Worm (Caenorhabditis elegans) whole organism, young adult: ENCODE measurements around the gene F45E12.5.

ENCODE experiments used
- B0261.1 ChIP-seq: sonication (generic microtip); optimal IDR thresholded peaks from 2 replicates; lab custom pipeline; 2016; ENCODE audit warnings: mild to moderate bottlenecking, missing genetic modification characterization, moderate library complexity, missing compliant biosample characterization
- C17E4.6 ChIP-seq: fragments of 200-800 bp; sonication (Bioruptor generic); IDR thresholded peaks from 2 replicates; pipeline ENCODE4 v1.3.6; 2022; ENCODE audit warnings: missing genetic modification reagents, missing genetic modification characterization, missing compliant biosample characterization
- D2030.7 ChIP-seq: fragments of 200-800 bp; sonication (Bioruptor generic); IDR thresholded peaks from 2 replicates; pipeline ENCODE4 v1.3.6; 2022; ENCODE audit warnings: missing genetic modification reagents, missing genetic modification characterization, missing compliant biosample characterization
- F33H1.4 ChIP-seq: fragments of 200-800 bp; sonication (Bioruptor generic); IDR thresholded peaks from 2 replicates; pipeline ENCODE4 v1.3.6; 2022; ENCODE audit warnings: missing genetic modification reagents, missing genetic modification characterization, missing compliant biosample characterization
- F37B4.10 ChIP-seq: fragments of 200-800 bp; sonication (Bioruptor generic); IDR thresholded peaks from 2 replicates; pipeline ENCODE4 v1.3.6; 2022; ENCODE audit warnings: missing genetic modification characterization, missing compliant biosample characterization
- K12H6.12 ChIP-seq: fragments of 200-800 bp; sonication (Bioruptor generic); optimal IDR thresholded peaks from 2 replicates; lab custom pipeline; 2018; ENCODE audit warnings: mild to moderate bottlenecking, missing genetic modification characterization, missing compliant biosample characterization
- T07F8.4 ChIP-seq: sonication (generic microtip); optimal IDR thresholded peaks from 2 replicates; lab custom pipeline; 2016; ENCODE audit warnings: mild to moderate bottlenecking, missing genetic modification characterization, moderate library complexity, missing compliant biosample characterization
- T26A5.8 ChIP-seq: sonication (generic microtip); optimal IDR thresholded peaks from 2 replicates; lab custom pipeline; 2016; ENCODE audit warnings: missing genetic modification characterization, missing compliant biosample characterization
- Y53G8AR.9 ChIP-seq: fragments of 200-800 bp; sonication (Bioruptor generic); conservative IDR thresholded peaks from 2 replicates; pipeline ENCODE4 v1.3.6; 2022; ENCODE audit warnings: missing genetic modification reagents, missing genetic modification characterization, missing compliant biosample characterization
- Y67H2A.10 ChIP-seq: fragments of 200-800 bp; sonication (Bioruptor generic); conservative IDR thresholded peaks from 2 replicates; pipeline ENCODE4 v1.3.6; 2022; ENCODE audit warnings: missing genetic modification reagents, missing genetic modification characterization, missing compliant biosample characterization
- Y79H2A.3 ChIP-seq: fragments of 200-800 bp; sonication (Bioruptor generic); conservative IDR thresholded peaks from 2 replicates; pipeline ENCODE4 v1.3.6; 2022; ENCODE audit warnings: missing genetic modification reagents, missing genetic modification characterization, missing compliant biosample characterization
- ama-1 ChIP-seq, 3 experiments: fragments of 150-350 bp in 1 of 3; sonication (generic microtip) in 2 of 3; optimal IDR thresholded peaks; 2 replicates each; lab custom pipeline; 2014 to 2018; ENCODE audit warnings: missing biosample characterization in 2 of 3, missing genetic modification characterization in 2 of 3, missing genetic modification reagents in 2 of 3
- aptf-2 ChIP-seq: fragments of 200-800 bp; sonication (Bioruptor generic); conservative IDR thresholded peaks from 2 replicates; pipeline ENCODE4 v1.3.6; 2022; ENCODE audit warnings: missing genetic modification reagents, missing genetic modification characterization, missing compliant biosample characterization
- atf-7 ChIP-seq: sonication (generic microtip); optimal IDR thresholded peaks from 2 replicates; lab custom pipeline; 2017; ENCODE audit warnings: mild to moderate bottlenecking, missing genetic modification characterization, missing compliant biosample characterization
- attf-3 ChIP-seq: fragments of 200-800 bp; sonication (Bioruptor generic); conservative IDR thresholded peaks from 2 replicates; pipeline ENCODE4 v1.3.6; 2022; ENCODE audit warnings: missing genetic modification reagents, missing genetic modification characterization, missing compliant biosample characterization
- attf-6 ChIP-seq: fragments of 200-800 bp; sonication (Bioruptor generic); IDR thresholded peaks from 2 replicates; pipeline ENCODE4 v1.3.6; 2022; ENCODE audit warnings: missing genetic modification reagents, missing genetic modification characterization, missing compliant biosample characterization
- ccch-3 ChIP-seq: fragments of 200-800 bp; sonication (Bioruptor generic); optimal IDR thresholded peaks from 2 replicates; lab custom pipeline; 2018; ENCODE audit warnings: mild to moderate bottlenecking, missing genetic modification characterization, missing compliant biosample characterization
- cebp-1 ChIP-seq, 2 experiments: fragments of 200-800 bp in 1 of 2; sonication (Bioruptor generic) in 1 of 2; sonication (generic microtip) in 1 of 2; IDR thresholded peaks in 1 of 2; optimal IDR thresholded peaks in 1 of 2; 2 replicates each; pipeline versions ENCODE4 v1.3.6 to Lab custom; 2017 to 2022; ENCODE audit warnings: missing compliant biosample characterization in 2 of 2, missing genetic modification characterization in 2 of 2, mild to moderate bottlenecking in 1 of 2, missing genetic modification reagents in 1 of 2, moderate library complexity in 1 of 2
- ceh-100 ChIP-seq: fragments of 200-800 bp; sonication (Bioruptor generic); IDR thresholded peaks from 2 replicates; pipeline ENCODE4 v1.3.6; 2022; ENCODE audit warnings: missing genetic modification reagents, missing genetic modification characterization, missing compliant biosample characterization
- ceh-91 ChIP-seq: fragments of 200-800 bp; sonication (Bioruptor generic); IDR thresholded peaks from 2 replicates; pipeline ENCODE4 v1.3.6; 2022; ENCODE audit warnings: missing genetic modification reagents, missing genetic modification characterization, missing compliant biosample characterization
- chd-7 ChIP-seq: sonication (generic microtip); optimal IDR thresholded peaks from 2 replicates; lab custom pipeline; 2016; ENCODE audit warnings: mild to moderate bottlenecking, missing genetic modification characterization, moderate library complexity, missing compliant biosample characterization
- efl-1 ChIP-seq: fragments of 150-350 bp; optimal IDR thresholded peaks from 2 replicates; lab custom pipeline; 2014; ENCODE audit warnings: missing biosample characterization, missing genetic modification reagents, missing genetic modification characterization
- ekl-4 ChIP-seq: fragments of 200-800 bp; sonication (Bioruptor generic); IDR thresholded peaks from 2 replicates; pipeline ENCODE4 v1.3.6; 2022; ENCODE audit warnings: missing genetic modification reagents, missing genetic modification characterization, missing compliant biosample characterization
- ets-4 ChIP-seq: fragments of 200-800 bp; sonication (Bioruptor generic); optimal IDR thresholded peaks from 2 replicates; lab custom pipeline; 2018; ENCODE audit warnings: mild to moderate bottlenecking, missing genetic modification characterization, missing compliant biosample characterization
- lin-35 ChIP-seq, 3 experiments: fragments of 150-350 bp in 2 of 3; sonication (generic microtip) in 1 of 3; optimal IDR thresholded peaks; 2 replicates each; lab custom pipeline; 2014 to 2018; ENCODE audit warnings: missing biosample characterization in 3 of 3, missing genetic modification characterization in 3 of 3, missing genetic modification reagents in 3 of 3
- lin-54 ChIP-seq: fragments of 200-800 bp; sonication (Bioruptor generic); optimal IDR thresholded peaks from 2 replicates; lab custom pipeline; 2018; ENCODE audit warnings: mild to moderate bottlenecking, missing genetic modification characterization, missing compliant biosample characterization
- lsl-1 ChIP-seq: fragments of 200-800 bp; sonication (Bioruptor generic); optimal IDR thresholded peaks from 2 replicates; lab custom pipeline; 2018; ENCODE audit warnings: mild to moderate bottlenecking, missing genetic modification characterization, moderate library complexity, missing compliant biosample characterization
- madf-10 ChIP-seq: sonication (generic microtip); optimal IDR thresholded peaks from 2 replicates; lab custom pipeline; 2016; ENCODE audit warnings: mild to moderate bottlenecking, missing genetic modification characterization, missing compliant biosample characterization
- madf-3 ChIP-seq: fragments of 200-800 bp; sonication (Bioruptor generic); IDR thresholded peaks from 2 replicates; pipeline ENCODE4 v1.3.6; 2022; ENCODE audit warnings: missing genetic modification reagents, missing genetic modification characterization, missing compliant biosample characterization
- madf-6 ChIP-seq: fragments of 200-800 bp; sonication (Bioruptor generic); IDR thresholded peaks from 2 replicates; pipeline ENCODE4 v1.3.6; 2022; ENCODE audit warnings: missing genetic modification reagents, missing genetic modification characterization, missing compliant biosample characterization
- mcd-1 ChIP-seq: fragments of 200-800 bp; sonication (Bioruptor generic); IDR thresholded peaks from 2 replicates; pipeline ENCODE4 v1.3.6; 2022; ENCODE audit warnings: missing genetic modification reagents, missing genetic modification characterization, missing compliant biosample characterization
- mel-28 ChIP-seq: sonication (generic microtip); optimal IDR thresholded peaks from 2 replicates; lab custom pipeline; 2016; ENCODE audit warnings: borderline replicate concordance, mild to moderate bottlenecking, missing genetic modification characterization, missing compliant biosample characterization
- nhr-27 ChIP-seq: fragments of 200-800 bp; sonication (Bioruptor generic); optimal IDR thresholded peaks from 2 replicates; lab custom pipeline; 2018; ENCODE audit warnings: mild to moderate bottlenecking, missing genetic modification characterization, moderate library complexity, missing compliant biosample characterization
- nhr-80 ChIP-seq: sonication (generic microtip); optimal IDR thresholded peaks from 2 replicates; lab custom pipeline; 2016; ENCODE audit warnings: missing genetic modification characterization, missing compliant biosample characterization
- snpc-1.1 ChIP-seq: sonication (generic microtip); optimal IDR thresholded peaks from 2 replicates; lab custom pipeline; 2017; ENCODE audit warnings: missing genetic modification characterization, mild to moderate bottlenecking, missing compliant biosample characterization, antibody characterized with exemption, moderate library complexity, missing genotype, missing genetic modification reagents; ENCODE audit not compliant: insufficient read depth
- snpc-3.4 ChIP-seq: sonication (generic microtip); optimal IDR thresholded peaks from 2 replicates; lab custom pipeline; 2017; ENCODE audit warnings: missing genetic modification characterization, mild to moderate bottlenecking, missing compliant biosample characterization, antibody characterized with exemption, moderate library complexity, missing genotype, missing genetic modification reagents
- tbp1 ChIP-seq: fragments of 200-800 bp; sonication (Bioruptor generic); optimal IDR thresholded peaks from 2 replicates; lab custom pipeline; 2018; ENCODE audit warnings: mild to moderate bottlenecking, missing genetic modification characterization, missing compliant biosample characterization
- tlf-1 ChIP-seq: fragments of 200-800 bp; sonication (Bioruptor generic); optimal IDR thresholded peaks from 2 replicates; lab custom pipeline; 2018; ENCODE audit warnings: mild to moderate bottlenecking, missing genetic modification characterization, missing compliant biosample characterization
- xnd-1 ChIP-seq: sonication (generic microtip); optimal IDR thresholded peaks from 2 replicates; lab custom pipeline; 2016; ENCODE audit warnings: missing genotype, missing genetic modification reagents, missing genetic modification characterization, missing compliant biosample characterization
- zfh-2 ChIP-seq: fragments of 200-800 bp; sonication (Bioruptor generic); conservative IDR thresholded peaks from 2 replicates; pipeline ENCODE4 v1.3.6; 2022; ENCODE audit warnings: missing genetic modification reagents, missing genetic modification characterization, missing compliant biosample characterization
- zim-3 ChIP-seq: sonication (generic microtip); optimal IDR thresholded peaks from 2 replicates; lab custom pipeline; 2017; ENCODE audit warnings: mild to moderate bottlenecking, missing genetic modification characterization, moderate library complexity, missing compliant biosample characterization
- ztf-18 ChIP-seq: sonication (generic microtip); optimal IDR thresholded peaks from 2 replicates; lab custom pipeline; 2016; ENCODE audit warnings: missing genotype, mild to moderate bottlenecking, missing genetic modification characterization, missing compliant biosample characterization
- ztf-25 ChIP-seq: fragments of 200-800 bp; sonication (Bioruptor generic); IDR thresholded peaks from 2 replicates; pipeline ENCODE4 v1.3.6; 2022; ENCODE audit warnings: missing genetic modification reagents, missing genetic modification characterization, missing compliant biosample characterization
- ztf-3 ChIP-seq: fragments of 200-800 bp; sonication (Bioruptor generic); optimal IDR thresholded peaks from 2 replicates; lab custom pipeline; 2018; ENCODE audit warnings: mild to moderate bottlenecking, missing genetic modification characterization, missing compliant biosample characterization

The F45E12.5 gene

ce11 chrII:7298197-7298682 is 11.7 kb downstream of the F45E12.5 start, which contains the start of gene puf-8:
puf-8 (minus strand) TSS chrII:7298247.
- TF ChIP-seq xnd-1 (peak; percentile 29), ztf-18 (tag; lab: Kevin White, UChicago) (peak; percentile 37), madf-3 (no peak), lsl-1 (GFP tag; lab: Kevin White, UChicago) (peak; percentile 77), F33H1.4 (peak; percentile 71), ets-4 (GFP tag; lab: Kevin White, UChicago) (no peak), madf-6 (GFP tag; lab: Robert Waterston, UW) (peak; percentile 37), efl-1 (GFP tag; lab: Kevin White, UChicago) (peak; percentile 21)

ce11 chrII:7295917-7296316 is 14.0 kb downstream of the F45E12.5 start, which contains the start of gene C30G12.6:
C30G12.6 (minus strand) TSS chrII:7296017.
- no peak for TF ChIP-seq madf-10
- no peak for TF ChIP-seq zfh-2 (GFP tag; lab: Robert Waterston, UW)
- no peak for TF ChIP-seq B0261.1 (tag; lab: Kevin White, UChicago)
- TF ChIP-seq ztf-3 (GFP tag; lab: Kevin White, UChicago), result no peak
- peak; percentile 33 for TF ChIP-seq snpc-3.4
- no peak for TF ChIP-seq mel-28 (tag; lab: Kevin White, UChicago)

ce11 chrII:7289923-7290476 is 19.9 kb downstream of the F45E12.5 start, which contains the start of gene C30G12.2:
C30G12.2 (plus strand) TSS chrII:7290426.
- TF ChIP-seq T26A5.8 (tag; lab: Kevin White, UChicago) (no peak), ekl-4 (GFP tag; lab: Robert Waterston, UW) (no peak), ccch-3 (GFP tag; lab: Kevin White, UChicago) (no peak), ceh-100 (GFP tag; lab: Robert Waterston, UW) (no peak), attf-3 (GFP tag; lab: Robert Waterston, UW) (no peak), aptf-2 (no peak), attf-6 (GFP tag; lab: Robert Waterston, UW) (no peak), nhr-27 (tag; lab: Kevin White, UChicago) (no peak), ztf-18 (tag; lab: Kevin White, UChicago) (no peak), Y67H2A.10 (GFP tag; lab: Robert Waterston, UW) (no peak), ama-1 (optimal IDR thresholded peaks at IDR 0.05; lab: Kevin White, UChicago) (no peak), ama-1 (GFP tag; optimal IDR thresholded peaks at IDR 0.05; lab: Kevin White, UChicago) (no peak), C17E4.6 (GFP tag; lab: Robert Waterston, UW) (no peak), K12H6.12 (no peak), T07F8.4 (tag; lab: Kevin White, UChicago) (no peak), Y79H2A.3 (GFP tag; lab: Robert Waterston, UW) (no peak), nhr-80 (tag; lab: Kevin White, UChicago) (peak; percentile 93), D2030.7 (GFP tag; lab: Robert Waterston, UW) (no peak), chd-7 (tag; lab: Kevin White, UChicago) (no peak), F37B4.10 (GFP tag; lab: Robert Waterston, UW) (no peak), cebp-1 (GFP tag; IDR thresholded peaks at IDR 0.05; lab: Robert Waterston, UW) (no peak), cebp-1 (tag; optimal IDR thresholded peaks at IDR 0.05; lab: Kevin White, UChicago) (no peak), tbp1 (peak; percentile 32), tlf-1 (GFP tag; lab: Kevin White, UChicago) (no peak), ztf-25 (GFP tag; lab: Robert Waterston, UW) (no peak), lin-54 (GFP tag; lab: Kevin White, UChicago) (no peak), Y53G8AR.9 (GFP tag; lab: Robert Waterston, UW) (no peak), snpc-1.1 (tag; lab: Kevin White, UChicago) (no peak), mcd-1 (GFP tag; lab: Robert Waterston, UW) (no peak), lin-35 (GFP tag; optimal IDR thresholded peaks at IDR 0.05; lab: Kevin White, UChicago) (no peak), atf-7 (tag; lab: Kevin White, UChicago) (peak; percentile 51), zim-3 (tag; lab: Kevin White, UChicago) (no peak), ceh-91 (GFP tag; lab: Robert Waterston, UW) (no peak)
